Worm (Caenorhabditis elegans) whole organism, mixed stage, embryonic: Measurements from ENCODE around the gene acs-2.

ENCODE experiments used
- mab-5 ChIP-seq: fragments of 150-350 bp; optimal IDR thresholded peaks from 2 replicates; lab custom pipeline; 2014; ENCODE audit warnings: missing biosample characterization, missing genetic modification characterization
- mep-1 ChIP-seq: fragments of 150-350 bp; optimal IDR thresholded peaks from 2 replicates; lab custom pipeline; 2017; ENCODE audit warnings: missing biosample characterization, missing genetic modification reagents, missing genetic modification characterization, inconsistent platforms
- nhr-12 ChIP-seq: fragments of 150-350 bp; optimal IDR thresholded peaks from 2 replicates; lab custom pipeline; 2014; ENCODE audit warnings: missing biosample characterization, missing genetic modification characterization
- snpc-4 ChIP-seq: fragments of 150-350 bp; optimal IDR thresholded peaks from 2 replicates; lab custom pipeline; 2014; ENCODE audit warnings: missing biosample characterization, missing genetic modification characterization
- unc-62 ChIP-seq: fragments of 150-350 bp; optimal IDR thresholded peaks from 2 replicates; lab custom pipeline; 2014; ENCODE audit warnings: missing biosample characterization, missing genetic modification reagents, missing genetic modification characterization

DNA sequence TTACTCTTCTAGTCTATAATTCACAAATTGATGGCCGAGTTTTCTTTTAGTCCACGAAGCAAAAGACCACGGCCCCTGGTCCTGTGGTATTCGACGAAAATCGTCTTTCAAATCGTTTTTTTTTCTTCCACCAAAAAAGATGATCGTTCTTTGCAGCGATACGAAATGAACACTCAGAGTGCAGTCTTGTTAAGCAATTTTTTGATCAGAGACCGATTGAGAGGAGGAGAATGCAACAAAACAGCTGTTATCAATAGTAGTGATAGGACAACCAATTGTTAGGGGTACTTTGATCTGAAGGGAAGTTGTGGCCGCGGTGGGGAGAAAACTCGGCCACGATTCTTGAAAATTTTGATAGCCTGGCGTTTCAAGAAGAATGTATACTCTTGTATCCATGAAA, 3.2 kb upstream of the acs-2 start:
- no peak for TF ChIP-seq mep-1 (tag; lab: Kevin White, UChicago)
- TF ChIP-seq nhr-12 (tag; lab: Kevin White, UChicago) = no peak
- TF ChIP-seq unc-62 = no peak
- TF ChIP-seq snpc-4 (tag; lab: Kevin White, UChicago) = no peak
- no peak for TF ChIP-seq mab-5 (tag; lab: Kevin White, UChicago)
